Worm (Caenorhabditis elegans): ENCODE results near the gene C03B8.3.

DNA sequence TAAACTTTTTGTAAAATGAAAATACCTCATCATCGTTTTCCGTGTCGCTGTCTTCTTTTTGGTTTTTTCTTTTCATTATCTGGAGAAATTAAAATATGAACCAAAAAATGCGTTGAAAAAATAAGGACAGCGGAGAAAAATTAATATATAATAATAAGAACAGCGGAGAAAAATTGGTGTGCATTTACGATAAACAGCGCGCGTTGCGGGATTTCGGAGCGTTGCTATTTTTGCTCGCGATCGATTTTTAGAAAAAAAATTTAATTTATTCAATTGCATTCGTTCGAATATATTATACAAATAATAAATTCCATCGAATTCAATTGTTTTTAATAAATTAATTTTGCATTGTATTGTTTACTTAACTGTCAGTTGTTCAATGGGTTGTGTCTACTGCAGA lies 53.9 kb downstream of the C03B8.3 start, which contains the start of gene ZK686.2:
- peak; percentile 55 for TF ChIP-seq T22C8.4 (GFP tag; IDR thresholded peaks at IDR 0.05)
- no peak for TF ChIP-seq med-1 (GFP tag; optimal IDR thresholded peaks at IDR 0.05; ENCODE audit: insufficient read depth)
- no peak for TF ChIP-seq ref-1 (GFP tag; conservative IDR thresholded peaks at IDR 0.05)
- TF ChIP-seq ztf-29 (GFP tag; IDR thresholded peaks at IDR 0.05), result no peak
- TF ChIP-seq ztf-23 (GFP tag; IDR thresholded peaks at IDR 0.05), result no peak
- TF ChIP-seq flt-1 (GFP tag; IDR thresholded peaks at IDR 0.05), result 0 out of 2 replicates have a peak, but pooled peaks have one; percentile 19
- no peak for TF ChIP-seq tab-1 (GFP tag; IDR thresholded peaks at IDR 0.05)
- TF ChIP-seq cog-1 (tag; optimal IDR thresholded peaks at IDR 0.05), result no peak

Data from whole organism, midembryonic.